Worm (Caenorhabditis elegans) whole organism, late embryonic: ENCODE data around the gene srv-12.
"Not testable (repeated sequence)": the region's sequence is repeated elsewhere in the genome, so short reads cannot be mapped to it uniquely, and the experiment has no call there.

Experiments used
- C38D4.7 ChIP-seq: fragments of 200-800 bp; sonication (Bioruptor generic); optimal IDR thresholded peaks from 2 replicates; lab custom pipeline; 2018; ENCODE audit warnings: mild to moderate bottlenecking, missing genetic modification characterization, moderate library complexity, missing compliant biosample characterization
- Y22D7AL.16 ChIP-seq: sonication (generic microtip); optimal IDR thresholded peaks from 2 replicates; lab custom pipeline; 2016; ENCODE audit warnings: missing genetic modification characterization, missing compliant biosample characterization
- ahr-1 ChIP-seq: sonication (generic microtip); optimal IDR thresholded peaks from 2 replicates; lab custom pipeline; 2016; ENCODE audit warnings: missing genetic modification characterization, missing compliant biosample characterization
- ceh-14 ChIP-seq: sonication (generic microtip); optimal IDR thresholded peaks from 2 replicates; lab custom pipeline; 2016; ENCODE audit warnings: missing genotype, missing genetic modification characterization, missing compliant biosample characterization
- ceh-19 ChIP-seq: fragments of 200-800 bp; sonication (Bioruptor generic); optimal IDR thresholded peaks from 2 replicates; lab custom pipeline; 2018; ENCODE audit warnings: mild to moderate bottlenecking, missing genetic modification characterization, missing compliant biosample characterization
- ceh-24 ChIP-seq: sonication (generic microtip); optimal IDR thresholded peaks from 2 replicates; lab custom pipeline; 2016; ENCODE audit warnings: mild to moderate bottlenecking, missing genetic modification characterization, missing compliant biosample characterization
- ceh-30 ChIP-seq: fragments of 150-350 bp; optimal IDR thresholded peaks from 2 replicates; lab custom pipeline; 2014; ENCODE audit warnings: missing biosample characterization, missing genetic modification characterization
- ceh-31 ChIP-seq: sonication (generic microtip); optimal IDR thresholded peaks from 2 replicates; lab custom pipeline; 2016; ENCODE audit warnings: missing genetic modification characterization, missing compliant biosample characterization
- ceh-45 ChIP-seq: fragments of 200-800 bp; sonication (Bioruptor generic); IDR thresholded peaks from 2 replicates; pipeline ENCODE4 v1.3.6; 2022; ENCODE audit warnings: missing genetic modification reagents, missing genetic modification characterization, missing compliant biosample characterization
- ceh-48 ChIP-seq: sonication (generic microtip); optimal IDR thresholded peaks from 2 replicates; lab custom pipeline; 2016; ENCODE audit warnings: missing genetic modification characterization, inconsistent platforms, missing compliant biosample characterization
- che-1 ChIP-seq: sonication (generic microtip); optimal IDR thresholded peaks from 2 replicates; lab custom pipeline; 2016; ENCODE audit warnings: mild to moderate bottlenecking, missing genetic modification characterization, missing compliant biosample characterization
- dmd-4 ChIP-seq: sonication (generic microtip); optimal IDR thresholded peaks from 2 replicates; lab custom pipeline; 2016; ENCODE audit warnings: borderline replicate concordance, missing genetic modification characterization, missing compliant biosample characterization
- dve-1 ChIP-seq: sonication (generic microtip); optimal IDR thresholded peaks from 2 replicates; lab custom pipeline; 2017; ENCODE audit warnings: antibody characterized with exemption, mild to moderate bottlenecking, missing genetic modification characterization, missing compliant biosample characterization
- elt-2 ChIP-seq: sonication (generic microtip); optimal IDR thresholded peaks from 2 replicates; lab custom pipeline; 2016; ENCODE audit warnings: missing genetic modification reagents, missing genetic modification characterization, missing compliant biosample characterization
- ets-4 ChIP-seq: sonication (generic microtip); optimal IDR thresholded peaks from 2 replicates; lab custom pipeline; 2016; ENCODE audit warnings: missing genetic modification characterization, missing compliant biosample characterization
- eyg-1 ChIP-seq: sonication (generic microtip); optimal IDR thresholded peaks from 2 replicates; lab custom pipeline; 2016; ENCODE audit warnings: missing genotype, missing genetic modification characterization, missing compliant biosample characterization
- fkh-10 ChIP-seq: fragments of 150-350 bp; optimal IDR thresholded peaks from 2 replicates; lab custom pipeline; 2014; ENCODE audit warnings: missing biosample characterization, missing genetic modification reagents, missing genetic modification characterization
- fkh-6 ChIP-seq: sonication (generic microtip); optimal IDR thresholded peaks from 2 replicates; lab custom pipeline; 2016; ENCODE audit warnings: missing genetic modification characterization, missing compliant biosample characterization
- hlh-15 ChIP-seq: sonication (generic microtip); optimal IDR thresholded peaks from 2 replicates; lab custom pipeline; 2016; ENCODE audit warnings: missing genetic modification characterization, missing compliant biosample characterization
- hlh-30 ChIP-seq: sonication (generic microtip); optimal IDR thresholded peaks from 2 replicates; lab custom pipeline; 2017; ENCODE audit warnings: antibody characterized with exemption, missing genetic modification characterization, missing compliant biosample characterization; ENCODE audit not compliant: insufficient read depth
- lim-6 ChIP-seq: sonication (generic microtip); optimal IDR thresholded peaks from 2 replicates; lab custom pipeline; 2016; ENCODE audit warnings: missing genetic modification characterization, missing compliant biosample characterization
- nhr-11 ChIP-seq: fragments of 150-350 bp; optimal IDR thresholded peaks from 2 replicates; lab custom pipeline; 2014; ENCODE audit warnings: missing biosample characterization, missing genetic modification characterization
- npax-4 ChIP-seq: sonication (generic microtip); optimal IDR thresholded peaks from 2 replicates; lab custom pipeline; 2016; ENCODE audit warnings: missing genetic modification characterization, missing compliant biosample characterization
- odd-2 ChIP-seq: sonication (generic microtip); optimal IDR thresholded peaks from 2 replicates; lab custom pipeline; 2017; ENCODE audit warnings: antibody characterized with exemption, mild to moderate bottlenecking, missing genetic modification characterization, missing compliant biosample characterization
- pax-1 ChIP-seq: fragments of 150-350 bp; optimal IDR thresholded peaks from 2 replicates; lab custom pipeline; 2014; ENCODE audit warnings: missing biosample characterization, missing genetic modification characterization
- pha-2 ChIP-seq: sonication (generic microtip); optimal IDR thresholded peaks from 2 replicates; lab custom pipeline; 2017; ENCODE audit warnings: mild to moderate bottlenecking, missing genetic modification characterization, missing compliant biosample characterization
- pros-1 ChIP-seq: fragments of 150-350 bp; optimal IDR thresholded peaks from 2 replicates; lab custom pipeline; 2014; ENCODE audit warnings: missing biosample characterization, missing genetic modification reagents, missing genetic modification characterization
- rnt-1 ChIP-seq: sonication (generic microtip); optimal IDR thresholded peaks from 2 replicates; lab custom pipeline; 2016; ENCODE audit warnings: missing genetic modification characterization, missing compliant biosample characterization
- sox-4 ChIP-seq: sonication (generic microtip); optimal IDR thresholded peaks from 2 replicates; lab custom pipeline; 2017; ENCODE audit warnings: mild to moderate bottlenecking, missing genetic modification characterization, inconsistent platforms, missing compliant biosample characterization
- tbx-2 ChIP-seq: sonication (generic microtip); optimal IDR thresholded peaks from 2 replicates; lab custom pipeline; 2016; ENCODE audit warnings: missing genetic modification characterization, missing compliant biosample characterization
- ttx-3 ChIP-seq: sonication (generic microtip); optimal IDR thresholded peaks from 2 replicates; lab custom pipeline; 2016; ENCODE audit warnings: missing genetic modification reagents, missing genetic modification characterization, missing compliant biosample characterization
- unc-3 ChIP-seq, 2 experiments: fragments of 200-800 bp in 1 of 2; sonication (Bioruptor generic) in 1 of 2; sonication (generic microtip) in 1 of 2; conservative IDR thresholded peaks in 1 of 2; optimal IDR thresholded peaks in 1 of 2; 2 replicates each; pipeline versions ENCODE4 v1.3.6 to Lab custom; 2016 to 2022; ENCODE audit warnings: missing compliant biosample characterization in 2 of 2, missing genetic modification characterization in 2 of 2, missing genetic modification reagents in 1 of 2
- unc-42 ChIP-seq: sonication (generic microtip); optimal IDR thresholded peaks from 2 replicates; lab custom pipeline; 2016; ENCODE audit warnings: missing genotype, missing genetic modification characterization, missing compliant biosample characterization
- zip-5 ChIP-seq: sonication (generic microtip); optimal IDR thresholded peaks from 2 replicates; lab custom pipeline; 2016; ENCODE audit warnings: missing genetic modification characterization, missing compliant biosample characterization
- ztf-16 ChIP-seq: sonication (generic microtip); optimal IDR thresholded peaks from 2 replicates; lab custom pipeline; 2017; ENCODE audit warnings: missing genetic modification characterization, missing compliant biosample characterization

srv-12 gene

ce11 chrIV:10033053-10033452 is 20.4 kb downstream of the srv-12 start, which contains the start of gene F44D12.6:
F44D12.6 (plus strand) TSS chrIV:10033353.
- TF ChIP-seq elt-2 (tag; lab: Kevin White, UChicago) (no peak), ceh-31 (tag; lab: Kevin White, UChicago) (no peak), C38D4.7 (GFP tag; lab: Kevin White, UChicago) (no peak), lim-6 (tag; lab: Kevin White, UChicago) (no peak), ceh-30 (tag; lab: Kevin White, UChicago) (no peak), rnt-1 (tag; lab: Kevin White, UChicago) (no peak)

ce11 chrIV:10028779-10029178 is 24.7 kb downstream of the srv-12 start, which contains the start of the genes F44D12.16 and msd-2:
F44D12.16 (plus strand) TSS chrIV:10029079.
msd-2 (plus strand) TSS chrIV:10029083.
- TF ChIP-seq hlh-30; ttx-3 (tag; lab: Kevin White, UChicago); elt-2 (tag; lab: Kevin White, UChicago): not testable (repeated sequence)

ce11 chrIV:10027566-10027965 is 25.9 kb downstream of the srv-12 start, which contains the start of gene gipc-2:
gipc-2 (minus strand) TSS chrIV:10027666.
- no peak for TF ChIP-seq unc-3 (GFP tag; conservative IDR thresholded peaks at IDR 0.05; lab: Robert Waterston, UW)
- no peak for TF ChIP-seq unc-3 (tag; optimal IDR thresholded peaks at IDR 0.05; lab: Kevin White, UChicago)
- no peak for TF ChIP-seq ceh-48 (tag; lab: Kevin White, UChicago)
- no peak for TF ChIP-seq Y22D7AL.16
- no peak for TF ChIP-seq ahr-1 (tag; lab: Kevin White, UChicago)
- TF ChIP-seq che-1 (tag; lab: Kevin White, UChicago) = no peak
- TF ChIP-seq zip-5 (tag; lab: Kevin White, UChicago) = no peak
- no peak for TF ChIP-seq pax-1 (tag; lab: Kevin White, UChicago)
- no peak for TF ChIP-seq eyg-1 (tag; lab: Kevin White, UChicago)
- TF ChIP-seq ceh-19 = no peak
- TF ChIP-seq ztf-16 (tag; lab: Kevin White, UChicago) = no peak
- no peak for TF ChIP-seq fkh-10 (GFP tag; lab: Kevin White, UChicago)
- no peak for TF ChIP-seq ceh-30 (tag; lab: Kevin White, UChicago)
- TF ChIP-seq hlh-15 (tag; lab: Kevin White, UChicago) = no peak
- TF ChIP-seq, all 69 proteins: peak for 0

ce11 chrIV:10026129-10026528 is 27.3 kb downstream of the srv-12 start:
- TF ChIP-seq fkh-6 (tag; lab: Kevin White, UChicago) (no peak), npax-4 (tag; lab: Kevin White, UChicago) (no peak), lim-6 (tag; lab: Kevin White, UChicago) (no peak), ceh-24 (no peak), odd-2 (tag; lab: Kevin White, UChicago) (no peak), ceh-45 (no peak), hlh-30 (no peak), unc-42 (tag; lab: Kevin White, UChicago) (no peak), sox-4 (tag; lab: Kevin White, UChicago) (no peak)

ce11 chrIV:10022991-10023390 is 30.5 kb downstream of the srv-12 start, which contains the start of gene F44D12.8:
F44D12.8 (plus strand) TSS chrIV:10023291.
- no peak for TF ChIP-seq ttx-3 (tag; lab: Kevin White, UChicago)
- TF ChIP-seq nhr-11 (tag; lab: Kevin White, UChicago) = no peak
- TF ChIP-seq ceh-30 (tag; lab: Kevin White, UChicago) = no peak
- no peak for TF ChIP-seq odd-2 (tag; lab: Kevin White, UChicago)
- no peak for TF ChIP-seq tbx-2
- TF ChIP-seq pax-1 (tag; lab: Kevin White, UChicago) = no peak
- TF ChIP-seq dmd-4 (tag; lab: Kevin White, UChicago) = no peak
- TF ChIP-seq pha-2 (tag; lab: Kevin White, UChicago) = no peak
- no peak for TF ChIP-seq ets-4 (tag; lab: Kevin White, UChicago)
- TF ChIP-seq dve-1 (tag; lab: Kevin White, UChicago) = no peak
- TF ChIP-seq pros-1 (tag; lab: Kevin White, UChicago) = no peak
- no peak for TF ChIP-seq ceh-14 (tag; lab: Kevin White, UChicago)
